Fruit fly (Drosophila melanogaster): Measurements from ENCODE around the gene Sap130.

- TF ChIP-seq EcR (GFP tag; optimal IDR thresholded peaks at IDR 0.05) (no peak), CG4496 (GFP tag; IDR thresholded peaks at IDR 0.05) (no peak), CG10348 (GFP tag; IDR thresholded peaks at IDR 0.05) (no peak), CG15710 (tag; optimal IDR thresholded peaks at IDR 0.05) (no peak), CG34367 (tag; optimal IDR thresholded peaks at IDR 0.05) (no peak), gl (tag; optimal IDR thresholded peaks at IDR 0.05) (no peak), CG12605 (GFP tag; IDR thresholded peaks at IDR 0.05) (no peak), CG8301 (tag; optimal IDR thresholded peaks at IDR 0.05) (no peak), CG14655 (GFP tag; optimal IDR thresholded peaks at IDR 0.05) (no peak), CG13204 (GFP tag; optimal IDR thresholded peaks at IDR 0.05) (no peak), rn (GFP tag; IDR thresholded peaks at IDR 0.05) (no peak), Pif1B (GFP tag; optimal IDR thresholded peaks at IDR 0.05) (no peak)
Measured at dm6 chr3L:12803159-12804034, 2.3 kb upstream of the Sap130 start.

Measured in whole organism, pupa.